Fruit fly (Drosophila melanogaster) whole organism, wandering third instar larva: ENCODE data around the gene TwdlC.

ENCODE experiments used
- HLH106 ChIP-seq: fragments of 200-800 bp; optimal IDR thresholded peaks from 3 replicates; lab custom pipeline; 2019; ENCODE audit warnings: missing biosample characterization, mild to moderate bottlenecking, missing genetic modification characterization, moderate library complexity
- Hr78 ChIP-seq: fragments of >200 bp; optimal IDR thresholded peaks from 2 replicates; lab custom pipeline; 2017; ENCODE audit warnings: missing biosample characterization, missing genetic modification characterization
- Myc ChIP-seq: fragments of >200 bp; optimal IDR thresholded peaks from 2 replicates; lab custom pipeline; 2017
- Rel ChIP-seq, 2 experiments: fragments of 200-800 bp; sonication (Bioruptor generic) in 1 of 2; optimal IDR thresholded peaks; 2 replicates in 1 of 2; 3 replicates in 1 of 2; lab custom pipeline; 2016 to 2019; ENCODE audit warnings: mild to moderate bottlenecking in 2 of 2, missing biosample characterization in 2 of 2, missing genetic modification characterization in 2 of 2, moderate library complexity in 1 of 2
- dmrt93B ChIP-seq: fragments of 200-800 bp; sonication (Bioruptor generic); optimal IDR thresholded peaks from 2 replicates; lab custom pipeline; 2018; ENCODE audit warnings: missing biosample characterization, mild to moderate bottlenecking, missing genetic modification characterization
- dsf ChIP-seq: sonication (Bioruptor generic); optimal IDR thresholded peaks from 2 replicates; lab custom pipeline; 2016; ENCODE audit warnings: missing biosample characterization, missing genetic modification characterization, borderline replicate concordance
- pan ChIP-seq: fragments of >200 bp; optimal IDR thresholded peaks from 2 replicates; lab custom pipeline; 2017
- psq ChIP-seq: fragments of 200-800 bp; sonication (Bioruptor generic); optimal IDR thresholded peaks from 3 replicates; lab custom pipeline; 2017; ENCODE audit warnings: missing biosample characterization, mild to moderate bottlenecking, missing genetic modification characterization, moderate library complexity

- TF ChIP-seq dmrt93B, result no peak
- TF ChIP-seq Rel (GFP tag; optimal IDR thresholded peaks at IDR 0.05; lab: Kevin White, UChicago), result no peak
- TF ChIP-seq Rel (tag; optimal IDR thresholded peaks at IDR 0.05; lab: Kevin White, UChicago), result no peak
- TF ChIP-seq Myc, result no peak
- TF ChIP-seq Hr78 (GFP tag; lab: Kevin White, UChicago), result no peak
- TF ChIP-seq pan (lab: Kevin White, UChicago), result no peak
- no peak for TF ChIP-seq psq (GFP tag; lab: Kevin White, UChicago)
- no peak for TF ChIP-seq HLH106 (tag; lab: Kevin White, UChicago)
- no peak for TF ChIP-seq dsf
Observed at dm6 chr3R:26999452-26999851, 4.8 kb downstream of the TwdlC start, which contains the start of gene CG31077.
